Worm (Caenorhabditis elegans): Measurements from ENCODE around the gene oct-2.

oct-2 gene

DNA sequence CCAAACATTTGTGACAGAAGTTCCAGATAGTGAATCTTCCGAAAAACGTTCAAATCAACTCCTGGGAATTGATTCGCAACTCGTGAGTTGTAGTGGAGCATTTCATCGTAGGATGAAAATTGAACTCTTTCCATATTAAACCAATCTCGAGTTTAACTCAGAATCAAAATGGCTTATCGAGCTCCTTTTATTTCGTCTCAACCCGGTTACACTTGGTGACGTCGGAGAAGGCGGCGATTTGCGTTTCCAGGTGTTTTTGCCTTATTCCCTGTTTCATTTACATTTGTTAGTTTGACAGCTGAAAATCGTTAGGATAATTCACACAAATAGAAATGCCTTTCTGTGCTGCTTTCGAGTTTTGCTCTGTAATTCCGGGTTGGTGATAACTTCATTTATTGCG, 29.3 kb downstream of the oct-2 start, which contains the start of gene F42E11.3:
Gene F42E11.3 (minus strand): TSS at position 101 of the 400 bp plus-strand sequence.
- TF ChIP-seq ztf-25 (GFP tag; IDR thresholded peaks at IDR 0.05) = no peak
- no peak for TF ChIP-seq D2030.7 (GFP tag; IDR thresholded peaks at IDR 0.05)
- TF ChIP-seq ceh-40 (GFP tag; IDR thresholded peaks at IDR 0.05) = no peak
- no peak for TF ChIP-seq T26A5.8 (tag; optimal IDR thresholded peaks at IDR 0.05)
- TF ChIP-seq repo-1 (tag; optimal IDR thresholded peaks at IDR 0.05) = no peak

DNA sequence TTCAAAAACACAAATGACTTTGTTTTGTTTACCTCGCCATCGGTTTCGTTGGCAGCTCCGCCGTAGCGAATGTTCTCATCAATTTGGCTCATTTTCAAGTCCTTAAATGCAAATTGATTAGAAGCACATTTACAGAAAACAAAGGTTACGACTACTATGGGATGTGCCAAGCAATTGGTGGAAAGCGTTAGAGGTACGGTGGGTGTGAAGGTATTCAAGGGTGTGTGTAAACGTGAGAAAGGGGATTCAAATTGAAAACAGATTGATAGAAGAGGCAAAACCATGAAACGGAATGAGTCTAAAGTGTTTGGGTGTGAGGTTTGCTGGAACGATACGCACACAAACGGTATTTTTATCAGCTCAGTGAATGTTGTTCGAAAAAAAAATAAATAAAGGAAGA, 31.1 kb downstream of the oct-2 start, which contains the start of gene tni-1:
Gene tni-1 (minus strand): TSS at position 101 of the 400 bp plus-strand sequence.
- TF ChIP-seq mes-4 (tag; optimal IDR thresholded peaks at IDR 0.05) (no peak), ets-4 (GFP tag; optimal IDR thresholded peaks at IDR 0.05) (no peak), pha-4 (tag; optimal IDR thresholded peaks at IDR 0.05) (no peak), F23B12.7 (tag; optimal IDR thresholded peaks at IDR 0.05; ENCODE audit: insufficient read depth) (no peak), F49E8.2 (tag; optimal IDR thresholded peaks at IDR 0.05; ENCODE audit: insufficient read depth) (no peak), repo-1 (tag; optimal IDR thresholded peaks at IDR 0.05) (no peak), zfh-2 (GFP tag; conservative IDR thresholded peaks at IDR 0.05) (no peak), nhr-80 (tag; optimal IDR thresholded peaks at IDR 0.05) (no peak), pbrm-1 (GFP tag; IDR thresholded peaks at IDR 0.05) (no peak), egrh-3 (GFP tag; IDR thresholded peaks at IDR 0.05) (no peak)

DNA sequence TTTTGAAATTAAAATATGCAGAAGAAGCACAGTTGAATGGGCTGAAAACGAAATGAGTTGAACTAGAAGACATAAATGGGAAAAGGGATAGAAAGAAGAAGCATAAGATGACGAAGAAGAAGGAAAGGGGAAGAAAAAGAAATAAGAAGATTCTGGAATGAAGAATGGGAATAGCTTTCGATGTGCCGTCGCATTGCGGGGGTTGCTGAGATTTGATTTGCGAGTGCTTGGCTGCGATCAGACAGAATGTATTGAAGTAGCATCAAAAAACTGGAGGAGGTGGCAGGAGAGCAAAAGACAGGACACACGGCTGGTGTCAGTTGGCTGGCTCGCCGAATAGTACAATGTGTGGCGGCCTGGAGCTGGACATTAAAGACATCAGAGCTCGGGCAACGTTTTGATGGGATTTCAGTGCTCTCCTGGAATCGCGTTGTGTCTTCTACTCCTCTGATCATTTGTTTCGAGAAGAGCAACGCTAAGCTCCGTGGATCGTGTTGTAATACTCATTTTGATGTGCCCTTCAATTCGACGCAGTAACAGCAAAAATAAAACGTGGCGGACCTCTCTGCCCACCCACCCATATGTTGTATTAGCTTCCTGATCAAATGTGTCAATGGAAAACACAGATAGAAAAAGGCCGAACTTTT, 33.0 kb downstream of the oct-2 start:
- TF ChIP-seq K12H6.12 (tag; optimal IDR thresholded peaks at IDR 0.05) (peak; percentile 40), snpc-1.1 (tag; optimal IDR thresholded peaks at IDR 0.05; ENCODE audit: insufficient read depth) (no peak), aptf-2 (GFP tag; conservative IDR thresholded peaks at IDR 0.05) (no peak), Y67H2A.10 (GFP tag; conservative IDR thresholded peaks at IDR 0.05) (no peak), unc-130 (GFP tag; optimal IDR thresholded peaks at IDR 0.05) (no peak), bed-1 (GFP tag; IDR thresholded peaks at IDR 0.05) (no peak), ceh-40 (GFP tag; IDR thresholded peaks at IDR 0.05) (no peak), nhr-27 (tag; optimal IDR thresholded peaks at IDR 0.05) (no peak), sptf-2 (GFP tag; optimal IDR thresholded peaks at IDR 0.05) (peak; percentile 20), mel-28 (tag; optimal IDR thresholded peaks at IDR 0.05; ENCODE audit: borderline replicate concordance) (no peak)

DNA sequence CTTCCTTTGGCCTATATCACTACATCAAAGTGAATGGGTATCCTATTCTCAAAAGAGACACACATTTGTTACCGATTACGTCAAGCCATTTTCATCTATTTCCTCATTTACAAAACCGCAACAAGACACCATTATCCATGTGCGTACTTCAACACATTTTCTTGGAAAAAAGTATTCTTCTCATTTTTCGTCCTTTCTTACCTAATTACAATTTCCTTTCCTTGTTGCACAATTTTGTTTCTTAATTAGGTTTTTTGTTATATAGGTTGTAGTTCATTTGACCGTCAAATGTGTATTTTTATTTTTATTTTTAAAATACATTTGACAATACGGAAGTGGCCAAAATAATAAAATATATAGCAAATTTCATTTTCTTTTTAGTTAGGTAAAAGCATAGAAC, 37.1 kb downstream of the oct-2 start:
- no peak for TF ChIP-seq F52B5.7 (tag; optimal IDR thresholded peaks at IDR 0.05)

DNA sequence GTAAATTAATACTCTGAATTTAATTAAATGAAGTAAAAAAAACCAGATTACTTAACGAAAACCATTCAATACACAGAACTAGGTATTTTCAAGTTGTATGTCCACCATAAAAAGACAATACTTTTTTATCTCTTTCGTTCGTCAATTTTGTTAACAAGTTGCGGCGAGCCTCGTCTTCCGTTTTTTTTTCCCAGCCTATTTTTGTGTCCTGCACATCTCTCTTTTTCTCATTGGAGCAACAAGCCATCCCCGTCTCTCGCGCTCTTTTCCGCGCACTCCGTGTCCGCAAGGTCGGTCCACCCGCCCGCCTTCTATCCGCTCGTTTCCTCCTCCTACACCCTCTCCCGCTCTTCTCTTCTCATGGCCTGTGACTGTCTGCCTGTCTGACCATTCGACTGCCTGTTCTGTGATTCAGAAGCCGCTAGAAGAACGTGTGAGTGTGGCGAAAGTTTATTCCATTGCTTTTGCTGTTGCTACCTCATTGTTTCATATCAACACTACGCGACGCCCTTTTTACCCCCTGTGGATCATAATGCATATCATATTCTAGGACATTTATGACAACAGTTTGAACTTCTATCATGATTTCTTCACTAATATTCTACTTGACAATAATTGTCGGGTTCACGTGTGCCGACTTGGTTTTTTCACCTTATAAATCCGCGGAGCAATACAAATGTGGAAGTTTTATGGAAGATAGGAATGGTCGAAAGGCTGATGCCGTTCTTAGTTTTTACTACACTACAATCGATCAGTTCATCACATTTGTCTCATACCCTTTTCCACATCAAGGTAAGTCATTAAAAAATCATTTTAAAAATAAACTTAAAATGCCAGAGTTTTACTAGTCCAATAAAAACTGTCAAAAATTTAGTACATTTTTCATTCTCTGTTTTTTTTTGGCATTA, 38.5 kb downstream of the oct-2 start, which contains the start of the genes F08B12.11 and prmn-1:
Gene F08B12.11 (plus strand): TSS at position 521 of the 908 bp plus-strand sequence.
Gene prmn-1 (plus strand): TSS at position 551 of the 908 bp plus-strand sequence.
- TF ChIP-seq hmg-1.2 (GFP tag; IDR thresholded peaks at IDR 0.05) (no peak), somi-1 (GFP tag; optimal IDR thresholded peaks at IDR 0.05) (no peak), egrh-3 (GFP tag; IDR thresholded peaks at IDR 0.05) (0 out of 2 replicates have a peak, but pooled peaks have one; percentile 44)

DNA sequence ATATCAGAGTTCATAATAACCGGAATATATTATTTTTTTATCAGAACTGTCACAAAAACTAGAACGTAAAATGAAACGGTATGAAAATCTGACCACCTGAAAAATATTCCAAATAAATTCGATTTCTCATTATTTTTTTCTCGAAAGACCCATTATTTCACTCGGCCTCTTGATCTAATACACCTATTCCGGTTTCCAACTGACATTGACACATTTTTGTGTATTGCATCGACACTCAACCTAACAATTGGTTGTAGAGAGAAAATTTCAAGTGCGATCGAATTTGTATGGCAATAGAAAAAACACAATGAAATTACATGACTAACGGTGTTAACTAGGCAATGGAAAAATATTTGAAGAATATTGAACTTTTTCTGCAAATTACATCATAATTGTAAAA, 39.7 kb downstream of the oct-2 start:
- TF ChIP-seq D2030.7 (GFP tag; IDR thresholded peaks at IDR 0.05) = no peak
- TF ChIP-seq B0035.1 (tag; optimal IDR thresholded peaks at IDR 0.05) = no peak
- no peak for TF ChIP-seq athp-1 (tag; optimal IDR thresholded peaks at IDR 0.05)
- no peak for TF ChIP-seq chd-7 (tag; optimal IDR thresholded peaks at IDR 0.05)
- no peak for TF ChIP-seq ceh-58 (GFP tag; IDR thresholded peaks at IDR 0.05)
- no peak for TF ChIP-seq nhr-179 (tag; optimal IDR thresholded peaks at IDR 0.05)
- TF ChIP-seq egrh-3 (GFP tag; IDR thresholded peaks at IDR 0.05) = no peak
- TF ChIP-seq aptf-3 (GFP tag; IDR thresholded peaks at IDR 0.05) = no peak
- no peak for TF ChIP-seq Y53F4B.3 (GFP tag; IDR thresholded peaks at IDR 0.05)
- no peak for TF ChIP-seq let-607 (tag; optimal IDR thresholded peaks at IDR 0.05)
- no peak for TF ChIP-seq bed-1 (GFP tag; IDR thresholded peaks at IDR 0.05)
- TF ChIP-seq snpc-3.4 (tag; optimal IDR thresholded peaks at IDR 0.05) = no peak
- no peak for TF ChIP-seq Y53G8AR.9 (GFP tag; conservative IDR thresholded peaks at IDR 0.05)
- TF ChIP-seq Y67H2A.10 (GFP tag; conservative IDR thresholded peaks at IDR 0.05) = no peak
- no peak for TF ChIP-seq madf-8 (GFP tag; conservative IDR thresholded peaks at IDR 0.05)
